Worm (Caenorhabditis elegans) whole organism, L2 larva: ENCODE measurements around the gene fbxa-35.

ENCODE experiments used
- aly-2 ChIP-seq: fragments of 150-350 bp; optimal IDR thresholded peaks from 2 replicates; lab custom pipeline; 2014; ENCODE audit warnings: missing biosample characterization, missing genetic modification characterization
- lin-39 ChIP-seq: fragments of 150-350 bp; optimal IDR thresholded peaks from 2 replicates; lab custom pipeline; 2014; ENCODE audit warnings: missing biosample characterization, missing genetic modification reagents, missing genetic modification characterization
- lsy-2 ChIP-seq, 2 experiments: fragments of 150-350 bp in 1 of 2; sonication (generic microtip) in 1 of 2; optimal IDR thresholded peaks; 2 replicates each; lab custom pipeline; 2014 to 2017; ENCODE audit warnings: missing biosample characterization in 2 of 2, missing genetic modification characterization in 2 of 2
- nhr-237 ChIP-seq: fragments of 150-350 bp; optimal IDR thresholded peaks from 2 replicates; lab custom pipeline; 2014; ENCODE audit warnings: missing biosample characterization, missing genetic modification characterization
- nhr-25 ChIP-seq: fragments of 150-350 bp; sonication (generic microtip); optimal IDR thresholded peaks from 3 replicates; lab custom pipeline; 2014; ENCODE audit warnings: missing biosample characterization, missing genetic modification characterization
- snpc-4 ChIP-seq: fragments of 150-350 bp; optimal IDR thresholded peaks from 2 replicates; lab custom pipeline; 2014; ENCODE audit warnings: missing biosample characterization, missing genetic modification characterization

- TF ChIP-seq nhr-25 (tag; lab: Kevin White, UChicago) (no peak), snpc-4 (tag; lab: Kevin White, UChicago) (no peak), nhr-237 (tag; lab: Kevin White, UChicago) (no peak), lin-39 (tag; lab: Kevin White, UChicago) (no peak), lsy-2 (tag; optimal IDR thresholded peaks at IDR 0.05; lab: Kevin White, UChicago) (no peak), aly-2 (tag; lab: Kevin White, UChicago) (no peak)
Observed at ce11 chrIII:1308209-1308608, 12.7 kb downstream of the fbxa-35 start, which contains the start of gene fbxa-79.
